Worm (Caenorhabditis elegans) whole organism, L4 larva: Measurements from ENCODE around the gene F41G4.7.
A peak's percentile ranks its signal among the peaks of the same experiment; 100 is the strongest.

Experiments
- D1046.2 ChIP-seq: fragments of 200-800 bp; sonication (Bioruptor generic); IDR thresholded peaks from 2 replicates; pipeline ENCODE4 v1.3.6; 2022; ENCODE audit warnings: missing genetic modification characterization, missing compliant biosample characterization
- F26F4.8 ChIP-seq: fragments of 200-800 bp; sonication (Bioruptor generic); conservative IDR thresholded peaks from 2 replicates; pipeline ENCODE4 v1.3.6; 2022; ENCODE audit warnings: missing genetic modification characterization, missing compliant biosample characterization
- Y48G9A.11 ChIP-seq: fragments of 200-800 bp; sonication (Bioruptor generic); IDR thresholded peaks from 2 replicates; pipeline ENCODE4 v1.3.6; 2022; ENCODE audit warnings: missing genetic modification reagents, missing genetic modification characterization, missing compliant biosample characterization
- Y5F2A.4 ChIP-seq: fragments of 200-800 bp; sonication (Bioruptor generic); optimal IDR thresholded peaks from 2 replicates; lab custom pipeline; 2018; ENCODE audit warnings: mild to moderate bottlenecking, missing genetic modification characterization, missing compliant biosample characterization
- Y75B8A.6 ChIP-seq: fragments of 200-800 bp; sonication (Bioruptor generic); IDR thresholded peaks from 2 replicates; pipeline ENCODE4 v1.3.6; 2022; ENCODE audit warnings: missing genetic modification reagents, missing genetic modification characterization, missing compliant biosample characterization
- aha-1 ChIP-seq: fragments of 150-350 bp; peaks from one replicate; lab custom pipeline; 2014; ENCODE audit warnings: missing biosample characterization, missing genetic modification characterization
- attf-4 ChIP-seq: sonication (generic microtip); optimal IDR thresholded peaks from 3 replicates; lab custom pipeline; 2017; ENCODE audit warnings: missing biosample characterization, missing genetic modification characterization
- ceh-32 ChIP-seq: sonication (generic microtip); optimal IDR thresholded peaks from 2 replicates; lab custom pipeline; 2016; ENCODE audit warnings: mild to moderate bottlenecking, missing genetic modification characterization, missing compliant biosample characterization; ENCODE audit not compliant: poor library complexity
- ceh-62 ChIP-seq: sonication (generic microtip); optimal IDR thresholded peaks from 2 replicates; lab custom pipeline; 2017; ENCODE audit warnings: missing biosample characterization, missing genetic modification characterization
- ceh-82 ChIP-seq: sonication (generic microtip); optimal IDR thresholded peaks from 2 replicates; lab custom pipeline; 2017; ENCODE audit warnings: missing biosample characterization, missing genetic modification characterization
- daf-12 ChIP-seq: fragments of 150-350 bp; optimal IDR thresholded peaks from 2 replicates; lab custom pipeline; 2014; ENCODE audit warnings: missing biosample characterization, missing genetic modification reagents, missing genetic modification characterization
- daf-16 ChIP-seq, 3 experiments: sonication (generic microtip); optimal IDR thresholded peaks; 2 replicates each; lab custom pipeline; 2016 to 2017; ENCODE audit warnings: missing genetic modification characterization in 3 of 3, missing genetic modification reagents in 3 of 3, mild to moderate bottlenecking in 2 of 3, missing compliant biosample characterization in 2 of 3, missing biosample characterization in 1 of 3, moderate library complexity in 1 of 3
- daf-19 ChIP-seq: fragments of 200-800 bp; sonication (Bioruptor generic); conservative IDR thresholded peaks from 2 replicates; pipeline ENCODE4 v1.3.6; 2022; ENCODE audit warnings: missing genetic modification characterization, missing compliant biosample characterization
- dmd-8 ChIP-seq: fragments of 200-800 bp; sonication (Bioruptor generic); IDR thresholded peaks from 2 replicates; pipeline ENCODE4 v1.3.6; 2022; ENCODE audit warnings: missing genetic modification characterization, missing compliant biosample characterization
- duxl-1 ChIP-seq: sonication (generic microtip); optimal IDR thresholded peaks from 2 replicates; lab custom pipeline; 2016; ENCODE audit warnings: mild to moderate bottlenecking, missing genetic modification characterization, moderate library complexity, missing compliant biosample characterization; ENCODE audit not compliant: poor library complexity
- egl-43 ChIP-seq: fragments of 200-800 bp; sonication (Bioruptor generic); IDR thresholded peaks from 2 replicates; pipeline ENCODE4 v1.3.6; 2022; ENCODE audit warnings: missing genetic modification reagents, missing genetic modification characterization, missing compliant biosample characterization
- fkh-10 ChIP-seq: fragments of 150-350 bp; optimal IDR thresholded peaks from 2 replicates; lab custom pipeline; 2014; ENCODE audit warnings: missing biosample characterization, missing genetic modification reagents, missing genetic modification characterization
- hif-1 ChIP-seq, 2 experiments: sonication (generic microtip); optimal IDR thresholded peaks; 2 replicates each; lab custom pipeline; 2016 to 2017; ENCODE audit warnings: missing compliant biosample characterization in 2 of 2, missing genetic modification characterization in 2 of 2, missing genetic modification reagents in 2 of 2, missing genotype in 2 of 2, mild to moderate bottlenecking in 1 of 2
- hlh-11 ChIP-seq: fragments of 200-800 bp; sonication (Bioruptor generic); optimal IDR thresholded peaks from 2 replicates; lab custom pipeline; 2018; ENCODE audit warnings: mild to moderate bottlenecking, missing genetic modification characterization, missing compliant biosample characterization
- hlh-30 ChIP-seq: sonication (generic microtip); optimal IDR thresholded peaks from 2 replicates; lab custom pipeline; 2017; ENCODE audit warnings: antibody characterized with exemption, mild to moderate bottlenecking, missing genetic modification characterization, missing compliant biosample characterization; ENCODE audit not compliant: insufficient read depth
- hmg-1.1 ChIP-seq: fragments of 200-800 bp; sonication (Bioruptor generic); IDR thresholded peaks from 2 replicates; pipeline ENCODE4 v1.3.6; 2022; ENCODE audit warnings: missing genetic modification reagents, missing genetic modification characterization, missing compliant biosample characterization
- lim-7 ChIP-seq: fragments of 200-800 bp; sonication (Bioruptor generic); IDR thresholded peaks from 2 replicates; pipeline ENCODE4 v1.3.6; 2022; ENCODE audit warnings: missing genetic modification characterization, missing compliant biosample characterization
- lin-1 ChIP-seq: fragments of 200-800 bp; sonication (Bioruptor generic); IDR thresholded peaks from 2 replicates; pipeline ENCODE4 v1.3.6; 2022; ENCODE audit warnings: missing genetic modification reagents, missing genetic modification characterization, missing compliant biosample characterization
- lin-13 ChIP-seq: fragments of 150-350 bp; optimal IDR thresholded peaks from 2 replicates; lab custom pipeline; 2014; ENCODE audit warnings: missing biosample characterization, missing genetic modification reagents, missing genetic modification characterization
- lin-15B ChIP-seq: fragments of 150-350 bp; sonication (generic microtip); optimal IDR thresholded peaks from 3 replicates; lab custom pipeline; 2014; ENCODE audit warnings: missing biosample characterization, missing genetic modification characterization
- lsy-2 ChIP-seq, 2 experiments: fragments of 150-350 bp in 1 of 2; sonication (generic microtip) in 1 of 2; optimal IDR thresholded peaks; 2 replicates each; lab custom pipeline; 2014 to 2017; ENCODE audit warnings: missing biosample characterization in 2 of 2, missing genetic modification characterization in 2 of 2
- mdl-1 ChIP-seq, 2 experiments: fragments of 150-350 bp in 1 of 2; sonication (generic microtip) in 1 of 2; optimal IDR thresholded peaks; 2 replicates each; lab custom pipeline; 2014 to 2017; ENCODE audit warnings: missing biosample characterization in 2 of 2, missing genetic modification characterization in 2 of 2
- mdt-29 ChIP-seq: fragments of 200-800 bp; sonication (Bioruptor generic); IDR thresholded peaks from 2 replicates; pipeline ENCODE4 v1.3.6; 2022; ENCODE audit warnings: missing genetic modification reagents, missing genetic modification characterization, missing compliant biosample characterization
- mep-1 ChIP-seq: fragments of 150-350 bp; sonication (generic microtip); optimal IDR thresholded peaks from 3 replicates; lab custom pipeline; 2014; ENCODE audit warnings: missing biosample characterization, missing genetic modification characterization
- mxl-2 ChIP-seq: fragments of 200-800 bp; sonication (Bioruptor generic); conservative IDR thresholded peaks from 2 replicates; pipeline ENCODE4 v1.3.6; 2022; ENCODE audit warnings: missing genetic modification reagents, missing genetic modification characterization, missing compliant biosample characterization
- nhr-102 ChIP-seq: sonication (generic microtip); optimal IDR thresholded peaks from 2 replicates; lab custom pipeline; 2016; ENCODE audit warnings: mild to moderate bottlenecking, missing genetic modification characterization, moderate library complexity, missing compliant biosample characterization
- nhr-11 ChIP-seq: fragments of 150-350 bp; optimal IDR thresholded peaks from 2 replicates; lab custom pipeline; 2014; ENCODE audit warnings: missing biosample characterization, missing genetic modification characterization
- nhr-111 ChIP-seq: fragments of 200-800 bp; sonication (Bioruptor generic); optimal IDR thresholded peaks from 2 replicates; lab custom pipeline; 2018; ENCODE audit warnings: mild to moderate bottlenecking, missing genetic modification characterization, missing compliant biosample characterization
- nhr-41 ChIP-seq: fragments of 200-800 bp; sonication (Bioruptor generic); IDR thresholded peaks from 2 replicates; pipeline ENCODE4 v1.3.6; 2022; ENCODE audit warnings: missing genetic modification reagents, missing genetic modification characterization, missing compliant biosample characterization
- nhr-48 ChIP-seq: sonication (generic microtip); optimal IDR thresholded peaks from 2 replicates; lab custom pipeline; 2016; ENCODE audit warnings: mild to moderate bottlenecking, missing genetic modification characterization, missing compliant biosample characterization
- nhr-76 ChIP-seq: fragments of 150-350 bp; optimal IDR thresholded peaks from 2 replicates; lab custom pipeline; 2014; ENCODE audit warnings: missing biosample characterization, missing genetic modification characterization
- nhr-77 ChIP-seq: fragments of 150-350 bp; optimal IDR thresholded peaks from 2 replicates; lab custom pipeline; 2014; ENCODE audit warnings: missing biosample characterization, missing genetic modification characterization
- php-3 ChIP-seq: fragments of 200-800 bp; sonication (Bioruptor generic); IDR thresholded peaks from 2 replicates; pipeline ENCODE4 v1.3.6; 2022; ENCODE audit warnings: missing genetic modification reagents, missing genetic modification characterization, missing compliant biosample characterization
- saeg-2 ChIP-seq: fragments of 200-800 bp; sonication (Bioruptor generic); IDR thresholded peaks from 2 replicates; pipeline ENCODE4 v1.3.6; 2022; ENCODE audit warnings: missing genetic modification reagents, missing genetic modification characterization, missing compliant biosample characterization
- sdz-12 ChIP-seq: fragments of 200-800 bp; sonication (Bioruptor generic); optimal IDR thresholded peaks from 2 replicates; lab custom pipeline; 2018; ENCODE audit warnings: mild to moderate bottlenecking, missing genetic modification characterization, missing compliant biosample characterization
- set-16 ChIP-seq: fragments of 200-800 bp; sonication (Bioruptor generic); IDR thresholded peaks from 2 replicates; pipeline ENCODE4 v1.3.6; 2022; ENCODE audit warnings: missing genetic modification reagents, missing genetic modification characterization, missing compliant biosample characterization
- unc-130 ChIP-seq: sonication (generic microtip); optimal IDR thresholded peaks from 2 replicates; lab custom pipeline; 2016; ENCODE audit warnings: missing genetic modification reagents, missing genetic modification characterization, missing compliant biosample characterization
- unc-39 ChIP-seq: sonication (generic microtip); optimal IDR thresholded peaks from 2 replicates; lab custom pipeline; 2017; ENCODE audit warnings: missing biosample characterization, missing genetic modification characterization
- unc-62 ChIP-seq, 3 experiments: fragments of 150-350 bp in 1 of 3; sonication (generic microtip); optimal IDR thresholded peaks in 2 of 3; peaks in 1 of 3; 1 replicate in 1 of 3; 2 replicates in 2 of 3; lab custom pipeline; 2014 to 2017; ENCODE audit warnings: missing biosample characterization in 3 of 3, missing genetic modification characterization in 3 of 3, missing genetic modification reagents in 3 of 3, missing genotype in 1 of 3
- vab-7 ChIP-seq: fragments of 200-800 bp; sonication (Bioruptor generic); IDR thresholded peaks from 2 replicates; pipeline ENCODE4 v1.3.6; 2022; ENCODE audit warnings: missing genetic modification reagents, missing genetic modification characterization, missing compliant biosample characterization

The F41G4.7 gene

ce11 chrX:16796826-16797225 lies 39.4 kb downstream of the F41G4.7 start (continued):
- TF ChIP-seq nhr-111 (GFP tag; lab: Kevin White, UChicago) (no peak), mxl-2 (GFP tag; lab: Robert Waterston, UW) (peak; percentile 84), egl-43 (GFP tag; lab: Robert Waterston, UW) (peak; percentile 80), nhr-48 (tag; lab: Kevin White, UChicago) (peak; percentile 81), mdt-29 (peak; percentile 84), set-16 (GFP tag; lab: Robert Waterston, UW) (peak; percentile 67; the same call in 1 of the 2 replicates), Y75B8A.6 (GFP tag; lab: Robert Waterston, UW) (no peak)
- TF ChIP-seq, all 104 proteins: peak for 56

- TF ChIP-seq aha-1 (peak; percentile 15), fkh-10 (GFP tag; lab: Kevin White, UChicago) (no peak), Y5F2A.4 (no peak), lim-7 (GFP tag; lab: Robert Waterston, UW) (no peak), lin-13 (GFP tag; lab: Kevin White, UChicago) (no peak), saeg-2 (GFP tag; lab: Robert Waterston, UW) (no peak), duxl-1 (tag; lab: Kevin White, UChicago) (no peak), daf-16 (GFP tag; optimal IDR thresholded peaks at IDR 0.05; lab: Kevin White, UChicago) (no peak), daf-16 (tag; optimal IDR thresholded peaks at IDR 0.05; lab: Kevin White, UChicago) (no peak), ceh-82 (tag; lab: Kevin White, UChicago) (no peak), ceh-62 (tag; lab: Kevin White, UChicago) (no peak), attf-4 (tag; lab: Kevin White, UChicago) (no peak), unc-62 (GFP tag; optimal IDR thresholded peaks at IDR 0.05 in 1 of 2; lab: Kevin White, UChicago) (peak in 1 of 2 experiments; percentile 41), unc-62 (tag; optimal IDR thresholded peaks at IDR 0.05; lab: Kevin White, UChicago) (no peak), vab-7 (no peak), ceh-32 (tag; lab: Kevin White, UChicago) (no peak), nhr-76 (tag; lab: Kevin White, UChicago) (no peak)
These were observed 40.2 kb downstream of the F41G4.7 start, which contains the start of gene aak-2 for ce11 chrX:16795978-16796377. Gene aak-2 (plus strand): TSS chrX:16796087.

- no peak for TF ChIP-seq ceh-32 (tag; lab: Kevin White, UChicago)
- no peak for TF ChIP-seq daf-19 (GFP tag; lab: Robert Waterston, UW)
- TF ChIP-seq sdz-12 (GFP tag; lab: Kevin White, UChicago): no peak
- peak; percentile 45 for TF ChIP-seq mep-1
- no peak for TF ChIP-seq F26F4.8
- peak in 1 of 2 experiments; percentile 48 for TF ChIP-seq lsy-2 (tag; optimal IDR thresholded peaks at IDR 0.05; lab: Kevin White, UChicago)
- no peak for TF ChIP-seq ceh-82 (tag; lab: Kevin White, UChicago)
- TF ChIP-seq lin-15B: no peak
- TF ChIP-seq unc-130: no peak
- no peak for TF ChIP-seq nhr-102 (tag; lab: Kevin White, UChicago)
- no peak for TF ChIP-seq daf-16 (GFP tag; optimal IDR thresholded peaks at IDR 0.05; lab: Kevin White, UChicago)
- TF ChIP-seq daf-16 (tag; optimal IDR thresholded peaks at IDR 0.05; lab: Kevin White, UChicago): peak; percentile 57
- peak; percentile 2 for TF ChIP-seq aha-1
- no peak for TF ChIP-seq daf-12 (tag; lab: Kevin White, UChicago)
- TF ChIP-seq lim-7 (GFP tag; lab: Robert Waterston, UW): 0 out of 2 replicates have a peak, but pooled peaks have one; percentile 7
- TF ChIP-seq hlh-11: peak; percentile 30
- TF ChIP-seq php-3 (GFP tag; lab: Robert Waterston, UW): no peak
- no peak for TF ChIP-seq Y48G9A.11 (GFP tag; lab: Robert Waterston, UW)
- peak; percentile 8 for TF ChIP-seq fkh-10 (GFP tag; lab: Kevin White, UChicago)
- TF ChIP-seq D1046.2 (GFP tag; lab: Robert Waterston, UW): no peak
- TF ChIP-seq mdl-1 (tag; optimal IDR thresholded peaks at IDR 0.05; lab: Kevin White, UChicago): peak in 1 of 2 experiments; percentile 62
- no peak for TF ChIP-seq nhr-77 (tag; lab: Kevin White, UChicago)
- no peak for TF ChIP-seq mxl-2 (GFP tag; lab: Robert Waterston, UW)
- TF ChIP-seq dmd-8 (GFP tag; lab: Robert Waterston, UW): no peak
- TF ChIP-seq hif-1 (tag; optimal IDR thresholded peaks at IDR 0.05; lab: Kevin White, UChicago): peak in 1 of 2 experiments; percentile 78
- peak; percentile 65 for TF ChIP-seq nhr-11 (tag; lab: Kevin White, UChicago)
- peak; percentile 88 for TF ChIP-seq hlh-30
- peak; percentile 40; the same call in 1 of the 2 replicates for TF ChIP-seq hmg-1.1 (GFP tag; lab: Robert Waterston, UW)
- no peak for TF ChIP-seq lin-1
- TF ChIP-seq mdt-29: no peak
- no peak for TF ChIP-seq nhr-41 (GFP tag; lab: Robert Waterston, UW)
- TF ChIP-seq duxl-1 (tag; lab: Kevin White, UChicago): peak; percentile 5
- TF ChIP-seq unc-39 (tag; lab: Kevin White, UChicago): no peak
These were observed 42.7 kb downstream of the F41G4.7 start for ce11 chrX:16793470-16793869.
